Worm (Caenorhabditis elegans) whole organism, L1 larva: ENCODE results near the gene T04A8.8.
A peak's percentile ranks its signal among the peaks of the same experiment; 100 is the strongest.

Experiments used
- C04F5.9 ChIP-seq: sonication (generic microtip); optimal IDR thresholded peaks from 2 replicates; lab custom pipeline; 2016; ENCODE audit warnings: missing genetic modification characterization, missing compliant biosample characterization
- C16A3.4 ChIP-seq: fragments of 150-350 bp; optimal IDR thresholded peaks from 2 replicates; lab custom pipeline; 2014; ENCODE audit warnings: missing biosample characterization, missing genetic modification characterization
- Y116A8C.19 ChIP-seq: sonication (generic microtip); optimal IDR thresholded peaks from 2 replicates; lab custom pipeline; 2016; ENCODE audit warnings: missing compliant biosample characterization, missing genetic modification characterization, borderline replicate concordance
- aha-1 ChIP-seq: fragments of 150-350 bp; optimal IDR thresholded peaks from 2 replicates; lab custom pipeline; 2014; ENCODE audit warnings: missing biosample characterization, missing genetic modification characterization
- alr-1 ChIP-seq: fragments of 200-800 bp; sonication (Bioruptor generic); optimal IDR thresholded peaks from 2 replicates; lab custom pipeline; 2018; ENCODE audit warnings: borderline replicate concordance, mild to moderate bottlenecking, missing genetic modification characterization, missing compliant biosample characterization
- aly-2 ChIP-seq: fragments of 150-350 bp; optimal IDR thresholded peaks from 2 replicates; lab custom pipeline; 2014; ENCODE audit warnings: missing biosample characterization, missing genetic modification characterization
- blmp-1 ChIP-seq: fragments of 150-350 bp; optimal IDR thresholded peaks from 2 replicates; lab custom pipeline; 2014; ENCODE audit warnings: missing biosample characterization, missing genetic modification characterization
- ceh-63 ChIP-seq: fragments of 200-800 bp; sonication (Bioruptor generic); optimal IDR thresholded peaks from 2 replicates; lab custom pipeline; 2018; ENCODE audit warnings: mild to moderate bottlenecking, missing genetic modification characterization, missing compliant biosample characterization
- ceh-88 ChIP-seq: fragments of 200-800 bp; sonication (Bioruptor generic); IDR thresholded peaks from 2 replicates; pipeline ENCODE4 v1.3.6; 2022; ENCODE audit warnings: missing genetic modification characterization, missing compliant biosample characterization
- ceh-90 ChIP-seq: sonication (generic microtip); optimal IDR thresholded peaks from 2 replicates; lab custom pipeline; 2016; ENCODE audit warnings: missing genetic modification characterization, missing compliant biosample characterization
- ces-1 ChIP-seq: fragments of 150-350 bp; optimal IDR thresholded peaks from 2 replicates; lab custom pipeline; 2014; ENCODE audit warnings: missing biosample characterization, missing genetic modification reagents, missing genetic modification characterization
- dsc-1 ChIP-seq: sonication (generic microtip); optimal IDR thresholded peaks from 2 replicates; lab custom pipeline; 2016; ENCODE audit warnings: mild to moderate bottlenecking, missing genetic modification characterization, missing compliant biosample characterization
- efl-3 ChIP-seq: fragments of 200-800 bp; sonication (Bioruptor generic); optimal IDR thresholded peaks from 2 replicates; lab custom pipeline; 2018; ENCODE audit warnings: mild to moderate bottlenecking, missing genetic modification characterization, missing compliant biosample characterization
- egl-13 ChIP-seq: sonication (generic microtip); optimal IDR thresholded peaks from 2 replicates; lab custom pipeline; 2016; ENCODE audit warnings: missing genotype, missing genetic modification reagents, missing genetic modification characterization, missing compliant biosample characterization
- egl-27 ChIP-seq, 2 experiments: fragments of 150-350 bp in 1 of 2; sonication (generic microtip); optimal IDR thresholded peaks; 3 replicates each; lab custom pipeline; 2017 to 2018; ENCODE audit warnings: missing biosample characterization in 2 of 2, missing genetic modification characterization in 2 of 2, missing genetic modification reagents in 2 of 2
- elt-2 ChIP-seq: sonication (generic microtip); optimal IDR thresholded peaks from 2 replicates; lab custom pipeline; 2016; ENCODE audit warnings: missing genetic modification characterization, mild to moderate bottlenecking, inconsistent platforms, missing compliant biosample characterization, missing genetic modification reagents
- elt-3 ChIP-seq, 6 experiments: fragments of 150-350 bp in 1 of 6; sonication (generic microtip); optimal IDR thresholded peaks; 2 replicates each; lab custom pipeline; 2017 to 2018; ENCODE audit warnings: missing biosample characterization in 6 of 6, missing genetic modification characterization in 6 of 6, inconsistent platforms in 1 of 6
- ets-5 ChIP-seq: fragments of 200-800 bp; sonication (Bioruptor generic); IDR thresholded peaks from 2 replicates; pipeline ENCODE4 v1.3.6; 2022; ENCODE audit warnings: missing genetic modification characterization, missing compliant biosample characterization
- fkh-8 ChIP-seq: sonication (generic microtip); optimal IDR thresholded peaks from 2 replicates; lab custom pipeline; 2016; ENCODE audit warnings: mild to moderate bottlenecking, missing genetic modification characterization, missing compliant biosample characterization
- fos-1 ChIP-seq: fragments of 150-350 bp; optimal IDR thresholded peaks from 2 replicates; lab custom pipeline; 2014; ENCODE audit warnings: missing biosample characterization, missing genetic modification characterization
- hlh-4 ChIP-seq: sonication (generic microtip); optimal IDR thresholded peaks from 2 replicates; lab custom pipeline; 2016; ENCODE audit warnings: mild to moderate bottlenecking, missing genetic modification characterization, missing compliant biosample characterization
- hpl-2 ChIP-seq: fragments of 150-350 bp; optimal IDR thresholded peaks from 2 replicates; lab custom pipeline; 2014; ENCODE audit warnings: missing biosample characterization, missing genetic modification reagents, missing genetic modification characterization
- lin-13 ChIP-seq: fragments of 150-350 bp; optimal IDR thresholded peaks from 2 replicates; lab custom pipeline; 2014; ENCODE audit warnings: missing biosample characterization, missing genetic modification reagents, missing genetic modification characterization
- lin-35 ChIP-seq, 2 experiments: fragments of 150-350 bp; optimal IDR thresholded peaks; 2 replicates each; lab custom pipeline; 2014; ENCODE audit warnings: missing biosample characterization in 2 of 2, missing genetic modification characterization in 2 of 2, missing genetic modification reagents in 2 of 2
- lin-39 ChIP-seq: fragments of 150-350 bp; optimal IDR thresholded peaks from 2 replicates; lab custom pipeline; 2014; ENCODE audit warnings: missing biosample characterization, missing genetic modification reagents, missing genetic modification characterization
- lir-3 ChIP-seq: sonication (generic microtip); optimal IDR thresholded peaks from 2 replicates; lab custom pipeline; 2016; ENCODE audit warnings: mild to moderate bottlenecking, missing genetic modification characterization, moderate library complexity, missing compliant biosample characterization; ENCODE audit not compliant: poor library complexity
- mab-9 ChIP-seq: fragments of 200-800 bp; sonication (Bioruptor generic); IDR thresholded peaks from 2 replicates; pipeline ENCODE4 v1.3.6; 2022; ENCODE audit warnings: missing genetic modification reagents, missing genetic modification characterization, missing compliant biosample characterization
- mef-2 ChIP-seq: fragments of 150-350 bp; optimal IDR thresholded peaks from 2 replicates; lab custom pipeline; 2014; ENCODE audit warnings: missing biosample characterization, missing genetic modification characterization
- nhr-11 ChIP-seq: fragments of 150-350 bp; optimal IDR thresholded peaks from 2 replicates; lab custom pipeline; 2014; ENCODE audit warnings: missing biosample characterization, missing genetic modification characterization
- nhr-19 ChIP-seq: fragments of 200-800 bp; sonication (Bioruptor generic); conservative IDR thresholded peaks from 2 replicates; pipeline ENCODE4 v1.3.6; 2022; ENCODE audit warnings: missing genetic modification characterization, missing compliant biosample characterization
- nhr-237 ChIP-seq: fragments of 150-350 bp; optimal IDR thresholded peaks from 2 replicates; lab custom pipeline; 2014; ENCODE audit warnings: missing biosample characterization, missing genetic modification characterization
- nhr-71 ChIP-seq: sonication (generic microtip); optimal IDR thresholded peaks from 2 replicates; lab custom pipeline; 2016; ENCODE audit warnings: mild to moderate bottlenecking, missing genetic modification characterization, moderate library complexity, missing compliant biosample characterization
- nhr-76 ChIP-seq: sonication (generic microtip); optimal IDR thresholded peaks from 2 replicates; lab custom pipeline; 2017; ENCODE audit warnings: missing biosample characterization, missing genetic modification characterization
- nhr-77 ChIP-seq: fragments of 150-350 bp; optimal IDR thresholded peaks from 2 replicates; lab custom pipeline; 2014; ENCODE audit warnings: missing biosample characterization, missing genetic modification characterization
- nhr-84 ChIP-seq: sonication (generic microtip); optimal IDR thresholded peaks from 2 replicates; lab custom pipeline; 2017; ENCODE audit warnings: missing biosample characterization, missing genetic modification characterization
- nhr-85 ChIP-seq: sonication (generic microtip); peaks from one replicate; lab custom pipeline; 2016; ENCODE audit warnings: missing genetic modification characterization, inconsistent platforms, missing compliant biosample characterization
- nhr-90 ChIP-seq: sonication (generic microtip); optimal IDR thresholded peaks from 2 replicates; lab custom pipeline; 2016; ENCODE audit warnings: mild to moderate bottlenecking, missing genetic modification characterization, missing compliant biosample characterization; ENCODE audit not compliant: poor library complexity
- pag-3 ChIP-seq: sonication (generic microtip); optimal IDR thresholded peaks from 2 replicates; lab custom pipeline; 2017; ENCODE audit warnings: missing genetic modification characterization, mild to moderate bottlenecking, missing compliant biosample characterization, antibody characterized with exemption, borderline replicate concordance; ENCODE audit not compliant: insufficient read depth
- pax-3 ChIP-seq: fragments of 200-800 bp; sonication (Bioruptor generic); optimal IDR thresholded peaks from 2 replicates; lab custom pipeline; 2018; ENCODE audit warnings: mild to moderate bottlenecking, missing genetic modification characterization, moderate library complexity, missing compliant biosample characterization
- pqm-1 ChIP-seq: sonication (generic microtip); optimal IDR thresholded peaks from 3 replicates; lab custom pipeline; 2017; ENCODE audit warnings: missing biosample characterization, missing genetic modification characterization
- rnt-1 ChIP-seq: sonication (generic microtip); optimal IDR thresholded peaks from 2 replicates; lab custom pipeline; 2016; ENCODE audit warnings: mild to moderate bottlenecking, missing genetic modification characterization, moderate library complexity, missing compliant biosample characterization
- snu-23 ChIP-seq: sonication (generic microtip); optimal IDR thresholded peaks from 2 replicates; lab custom pipeline; 2016; ENCODE audit warnings: missing genetic modification characterization, missing compliant biosample characterization
- sox-4 ChIP-seq: sonication (generic microtip); optimal IDR thresholded peaks from 2 replicates; lab custom pipeline; 2016; ENCODE audit warnings: missing genetic modification characterization, missing compliant biosample characterization
- sptf-1 ChIP-seq: fragments of 150-350 bp; optimal IDR thresholded peaks from 2 replicates; lab custom pipeline; 2014; ENCODE audit warnings: missing biosample characterization, missing genetic modification characterization
- swsn-7 ChIP-seq: sonication (generic microtip); optimal IDR thresholded peaks from 2 replicates; lab custom pipeline; 2016; ENCODE audit warnings: missing genetic modification characterization, missing compliant biosample characterization
- unc-130 ChIP-seq: fragments of 150-350 bp; optimal IDR thresholded peaks from 2 replicates; lab custom pipeline; 2017; ENCODE audit warnings: missing biosample characterization, missing genetic modification characterization, inconsistent platforms
- unc-62 ChIP-seq: fragments of 150-350 bp; optimal IDR thresholded peaks from 2 replicates; lab custom pipeline; 2014; ENCODE audit warnings: missing biosample characterization, missing genetic modification reagents, missing genetic modification characterization
- unc-86 ChIP-seq: sonication (generic microtip); optimal IDR thresholded peaks from 2 replicates; lab custom pipeline; 2016; ENCODE audit warnings: missing genetic modification characterization, missing compliant biosample characterization
- unc-98 ChIP-seq: fragments of 200-800 bp; sonication (Bioruptor generic); IDR thresholded peaks from 2 replicates; pipeline ENCODE4 v1.3.6; 2022; ENCODE audit warnings: missing genetic modification characterization, missing compliant biosample characterization
- vab-15 ChIP-seq: sonication (generic microtip); optimal IDR thresholded peaks from 2 replicates; lab custom pipeline; 2017; ENCODE audit warnings: missing genotype, mild to moderate bottlenecking, missing genetic modification characterization, missing compliant biosample characterization
- zip-4 ChIP-seq: fragments of 200-800 bp; sonication (Bioruptor generic); optimal IDR thresholded peaks from 2 replicates; lab custom pipeline; 2018; ENCODE audit warnings: mild to moderate bottlenecking, missing genetic modification characterization, moderate library complexity, missing compliant biosample characterization
- ztf-11 ChIP-seq, 2 experiments: sonication (generic microtip); optimal IDR thresholded peaks; 2 replicates each; lab custom pipeline; 2016 to 2017; ENCODE audit warnings: missing genetic modification characterization in 2 of 2, missing biosample characterization in 1 of 2, missing compliant biosample characterization in 1 of 2
- ztf-4 ChIP-seq: fragments of 150-350 bp; optimal IDR thresholded peaks from 2 replicates; lab custom pipeline; 2014; ENCODE audit warnings: missing biosample characterization, missing genetic modification characterization

T04A8.8 gene

DNA sequence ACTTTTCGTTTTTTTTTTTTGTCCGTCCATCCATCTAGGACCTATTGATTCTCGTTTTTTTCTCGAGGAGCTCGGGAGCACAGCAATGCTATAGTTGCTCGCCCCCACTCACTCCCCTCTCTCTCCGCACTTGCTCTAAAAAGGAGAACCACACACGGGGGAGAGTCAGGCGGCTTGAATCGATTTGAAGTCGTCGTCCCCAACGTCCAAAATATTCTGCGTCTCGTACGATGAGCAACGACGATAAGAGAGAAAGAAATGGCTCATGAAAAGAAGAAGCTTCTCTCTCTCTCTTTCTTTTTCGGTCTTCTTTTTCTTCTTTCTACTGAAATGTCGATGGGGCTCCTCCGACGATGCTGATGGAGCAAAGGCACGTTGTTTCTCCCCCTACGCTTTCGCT lies 37.4 kb upstream of the T04A8.8 start:
- TF ChIP-seq ceh-88 (no peak), ztf-11 (tag; optimal IDR thresholded peaks at IDR 0.05; lab: Kevin White, UChicago) (no peak), nhr-77 (tag; lab: Kevin White, UChicago) (no peak), nhr-90 (tag; lab: Kevin White, UChicago) (no peak), mab-9 (GFP tag; lab: Robert Waterston, UW) (0 out of 2 replicates have a peak, but pooled peaks have one; percentile 8), nhr-11 (tag; lab: Kevin White, UChicago) (no peak), ztf-4 (no peak), pag-3 (tag; lab: Kevin White, UChicago) (no peak), Y116A8C.19 (tag; lab: Kevin White, UChicago) (no peak), fos-1 (no peak), lir-3 (tag; lab: Kevin White, UChicago) (no peak), zip-4 (GFP tag; lab: Kevin White, UChicago) (no peak), unc-98 (GFP tag; lab: Robert Waterston, UW) (no peak), unc-130 (tag; lab: Kevin White, UChicago) (no peak), vab-15 (tag; lab: Kevin White, UChicago) (no peak), ets-5 (GFP tag; lab: Robert Waterston, UW) (no peak), alr-1 (tag; lab: Kevin White, UChicago) (no peak), C04F5.9 (tag; lab: Kevin White, UChicago) (no peak), pax-3 (peak; percentile 36), aly-2 (tag; lab: Kevin White, UChicago) (no peak), nhr-85 (tag; lab: Kevin White, UChicago) (no peak), C16A3.4 (no peak), fkh-8 (tag; lab: Kevin White, UChicago) (peak; percentile 76), pqm-1 (tag; lab: Kevin White, UChicago) (no peak), sptf-1 (tag; lab: Kevin White, UChicago) (no peak), ceh-90 (no peak), elt-3 (tag; optimal IDR thresholded peaks at IDR 0.05; lab: Kevin White, UChicago) (no peak), lin-39 (tag; lab: Kevin White, UChicago) (no peak), rnt-1 (tag; lab: Kevin White, UChicago) (peak; percentile 13), unc-86 (peak; percentile 64), aha-1 (tag; lab: Kevin White, UChicago) (no peak), ces-1 (GFP tag; lab: Kevin White, UChicago) (no peak), egl-13 (tag; lab: Kevin White, UChicago) (no peak), hlh-4 (no peak), nhr-76 (tag; lab: Kevin White, UChicago) (no peak), egl-27 (tag; optimal IDR thresholded peaks at IDR 0.05; lab: Kevin White, UChicago) (no peak), snu-23 (peak; percentile 58), nhr-84 (tag; lab: Kevin White, UChicago) (no peak), sox-4 (peak; percentile 12), elt-2 (tag; lab: Kevin White, UChicago) (no peak), dsc-1 (tag; lab: Kevin White, UChicago) (no peak), efl-3 (GFP tag; lab: Kevin White, UChicago) (no peak), swsn-7 (tag; lab: Kevin White, UChicago) (peak; percentile 53), unc-62 (no peak), nhr-71 (peak; percentile 62), nhr-19 (GFP tag; lab: Robert Waterston, UW) (0 out of 2 replicates have a peak, but pooled peaks have one; percentile 3), nhr-237 (tag; lab: Kevin White, UChicago) (no peak), lin-13 (GFP tag; lab: Kevin White, UChicago) (no peak), hpl-2 (GFP tag; lab: Kevin White, UChicago) (no peak), mef-2 (no peak), ceh-63 (peak; percentile 25), lin-35 (GFP tag; optimal IDR thresholded peaks at IDR 0.05; lab: Kevin White, UChicago) (peak in 1 of 2 experiments; percentile 53), blmp-1 (tag; lab: Kevin White, UChicago) (no peak)
